Fruit fly (Drosophila melanogaster) S2 (cell line): Measurements from ENCODE around the gene mldr.

Source experiments
- CG8478 ChIP-seq: fragments of >200 bp; optimal IDR thresholded peaks from 2 replicates; lab custom pipeline; 2018
- CTCF ChIP-seq, 2 experiments: fragments of >200 bp; optimal IDR thresholded peaks; 2 replicates each; lab custom pipeline; 2018

dm6 chrX:6330369-6330949 lies 39.4 kb downstream of the mldr start, which contains the start of gene CG42240:
- no peak for TF ChIP-seq CTCF (optimal IDR thresholded peaks at IDR 0.05; lab: Kevin White, UChicago)
- TF ChIP-seq CG8478 = no peak
